Worm (Caenorhabditis elegans) whole organism, L1 larva: Measurements from ENCODE around the gene srxa-16.

Source experiments
- C04F5.9 ChIP-seq: sonication (generic microtip); optimal IDR thresholded peaks from 2 replicates; lab custom pipeline; 2016; ENCODE audit warnings: missing genetic modification characterization, missing compliant biosample characterization
- C16A3.4 ChIP-seq: fragments of 150-350 bp; optimal IDR thresholded peaks from 2 replicates; lab custom pipeline; 2014; ENCODE audit warnings: missing biosample characterization, missing genetic modification characterization
- C34B4.2 ChIP-seq: sonication (generic microtip); optimal IDR thresholded peaks from 2 replicates; lab custom pipeline; 2017; ENCODE audit warnings: mild to moderate bottlenecking, missing genetic modification characterization, missing compliant biosample characterization
- F16B12.6 ChIP-seq: fragments of 150-350 bp; optimal IDR thresholded peaks from 2 replicates; lab custom pipeline; 2014; ENCODE audit warnings: missing biosample characterization, missing genetic modification characterization
- Y116A8C.19 ChIP-seq: sonication (generic microtip); optimal IDR thresholded peaks from 2 replicates; lab custom pipeline; 2016; ENCODE audit warnings: missing compliant biosample characterization, missing genetic modification characterization, borderline replicate concordance
- aha-1 ChIP-seq: fragments of 150-350 bp; optimal IDR thresholded peaks from 2 replicates; lab custom pipeline; 2014; ENCODE audit warnings: missing biosample characterization, missing genetic modification characterization
- alr-1 ChIP-seq: fragments of 200-800 bp; sonication (Bioruptor generic); optimal IDR thresholded peaks from 2 replicates; lab custom pipeline; 2018; ENCODE audit warnings: borderline replicate concordance, mild to moderate bottlenecking, missing genetic modification characterization, missing compliant biosample characterization
- aly-2 ChIP-seq: fragments of 150-350 bp; optimal IDR thresholded peaks from 2 replicates; lab custom pipeline; 2014; ENCODE audit warnings: missing biosample characterization, missing genetic modification characterization
- ama-1 ChIP-seq: fragments of 150-350 bp; optimal IDR thresholded peaks from 2 replicates; lab custom pipeline; 2014
- blmp-1 ChIP-seq: fragments of 150-350 bp; optimal IDR thresholded peaks from 2 replicates; lab custom pipeline; 2014; ENCODE audit warnings: missing biosample characterization, missing genetic modification characterization
- ceh-63 ChIP-seq: fragments of 200-800 bp; sonication (Bioruptor generic); optimal IDR thresholded peaks from 2 replicates; lab custom pipeline; 2018; ENCODE audit warnings: mild to moderate bottlenecking, missing genetic modification characterization, missing compliant biosample characterization
- ceh-82 ChIP-seq, 3 experiments: fragments of 150-350 bp in 1 of 3; sonication (generic microtip) in 2 of 3; optimal IDR thresholded peaks; 2 replicates each; lab custom pipeline; 2014 to 2017; ENCODE audit warnings: missing biosample characterization in 3 of 3, missing genetic modification characterization in 3 of 3
- dsc-1 ChIP-seq: sonication (generic microtip); optimal IDR thresholded peaks from 2 replicates; lab custom pipeline; 2016; ENCODE audit warnings: mild to moderate bottlenecking, missing genetic modification characterization, missing compliant biosample characterization
- efl-3 ChIP-seq: fragments of 200-800 bp; sonication (Bioruptor generic); optimal IDR thresholded peaks from 2 replicates; lab custom pipeline; 2018; ENCODE audit warnings: mild to moderate bottlenecking, missing genetic modification characterization, missing compliant biosample characterization
- egl-27 ChIP-seq, 2 experiments: fragments of 150-350 bp in 1 of 2; sonication (generic microtip); optimal IDR thresholded peaks; 3 replicates each; lab custom pipeline; 2017 to 2018; ENCODE audit warnings: missing biosample characterization in 2 of 2, missing genetic modification characterization in 2 of 2, missing genetic modification reagents in 2 of 2
- elt-2 ChIP-seq: sonication (generic microtip); optimal IDR thresholded peaks from 2 replicates; lab custom pipeline; 2016; ENCODE audit warnings: missing genetic modification characterization, mild to moderate bottlenecking, inconsistent platforms, missing compliant biosample characterization, missing genetic modification reagents
- elt-3 ChIP-seq, 6 experiments: fragments of 150-350 bp in 1 of 6; sonication (generic microtip); optimal IDR thresholded peaks; 2 replicates each; lab custom pipeline; 2017 to 2018; ENCODE audit warnings: missing biosample characterization in 6 of 6, missing genetic modification characterization in 6 of 6, inconsistent platforms in 1 of 6
- ets-5 ChIP-seq: fragments of 200-800 bp; sonication (Bioruptor generic); IDR thresholded peaks from 2 replicates; pipeline ENCODE4 v1.3.6; 2022; ENCODE audit warnings: missing genetic modification characterization, missing compliant biosample characterization
- fkh-4 ChIP-seq: sonication (generic microtip); optimal IDR thresholded peaks from 2 replicates; lab custom pipeline; 2016; ENCODE audit warnings: missing compliant biosample characterization, missing genetic modification characterization, borderline replicate concordance
- fkh-8 ChIP-seq: sonication (generic microtip); optimal IDR thresholded peaks from 2 replicates; lab custom pipeline; 2016; ENCODE audit warnings: mild to moderate bottlenecking, missing genetic modification characterization, missing compliant biosample characterization
- jun-1 ChIP-seq: fragments of 150-350 bp; optimal IDR thresholded peaks from 2 replicates; lab custom pipeline; 2014; ENCODE audit warnings: missing biosample characterization, missing genetic modification reagents, missing genetic modification characterization
- lin-13 ChIP-seq: fragments of 150-350 bp; optimal IDR thresholded peaks from 2 replicates; lab custom pipeline; 2014; ENCODE audit warnings: missing biosample characterization, missing genetic modification reagents, missing genetic modification characterization
- lin-15B ChIP-seq: fragments of 150-350 bp; sonication (generic microtip); optimal IDR thresholded peaks from 3 replicates; lab custom pipeline; 2014; ENCODE audit warnings: missing biosample characterization, missing genetic modification characterization
- lin-35 ChIP-seq, 2 experiments: fragments of 150-350 bp; optimal IDR thresholded peaks; 2 replicates each; lab custom pipeline; 2014; ENCODE audit warnings: missing biosample characterization in 2 of 2, missing genetic modification characterization in 2 of 2, missing genetic modification reagents in 2 of 2
- lir-3 ChIP-seq: sonication (generic microtip); optimal IDR thresholded peaks from 2 replicates; lab custom pipeline; 2016; ENCODE audit warnings: mild to moderate bottlenecking, missing genetic modification characterization, moderate library complexity, missing compliant biosample characterization; ENCODE audit not compliant: poor library complexity
- lsy-2 ChIP-seq, 2 experiments: fragments of 150-350 bp; optimal IDR thresholded peaks; 2 replicates each; lab custom pipeline; 2014; ENCODE audit warnings: missing biosample characterization in 2 of 2, missing genetic modification characterization in 2 of 2
- mdl-1 ChIP-seq, 2 experiments: fragments of 150-350 bp; optimal IDR thresholded peaks; 2 replicates each; lab custom pipeline; 2014 to 2017; ENCODE audit warnings: missing biosample characterization in 2 of 2, missing genetic modification characterization in 2 of 2, inconsistent platforms in 1 of 2
- mef-2 ChIP-seq: fragments of 150-350 bp; optimal IDR thresholded peaks from 2 replicates; lab custom pipeline; 2014; ENCODE audit warnings: missing biosample characterization, missing genetic modification characterization
- nhr-12 ChIP-seq: sonication (generic microtip); optimal IDR thresholded peaks from 2 replicates; lab custom pipeline; 2017; ENCODE audit warnings: missing biosample characterization, missing genetic modification characterization
- nhr-85 ChIP-seq: sonication (generic microtip); peaks from one replicate; lab custom pipeline; 2016; ENCODE audit warnings: missing genetic modification characterization, inconsistent platforms, missing compliant biosample characterization
- skn-1 ChIP-seq: fragments of 150-350 bp; optimal IDR thresholded peaks from 2 replicates; lab custom pipeline; 2014; ENCODE audit warnings: missing biosample characterization, missing genetic modification characterization
- sptf-1 ChIP-seq: fragments of 150-350 bp; optimal IDR thresholded peaks from 2 replicates; lab custom pipeline; 2014; ENCODE audit warnings: missing biosample characterization, missing genetic modification characterization
- swsn-7 ChIP-seq: sonication (generic microtip); optimal IDR thresholded peaks from 2 replicates; lab custom pipeline; 2016; ENCODE audit warnings: missing genetic modification characterization, missing compliant biosample characterization
- unc-130 ChIP-seq: fragments of 150-350 bp; optimal IDR thresholded peaks from 2 replicates; lab custom pipeline; 2017; ENCODE audit warnings: missing biosample characterization, missing genetic modification characterization, inconsistent platforms
- unc-62 ChIP-seq: fragments of 150-350 bp; optimal IDR thresholded peaks from 2 replicates; lab custom pipeline; 2014; ENCODE audit warnings: missing biosample characterization, missing genetic modification reagents, missing genetic modification characterization
- xbp-1 ChIP-seq: sonication (generic microtip); optimal IDR thresholded peaks from 2 replicates; lab custom pipeline; 2016; ENCODE audit warnings: missing genetic modification characterization, missing compliant biosample characterization
- zip-4 ChIP-seq: fragments of 200-800 bp; sonication (Bioruptor generic); optimal IDR thresholded peaks from 2 replicates; lab custom pipeline; 2018; ENCODE audit warnings: mild to moderate bottlenecking, missing genetic modification characterization, moderate library complexity, missing compliant biosample characterization

Gene srxa-16

DNA sequence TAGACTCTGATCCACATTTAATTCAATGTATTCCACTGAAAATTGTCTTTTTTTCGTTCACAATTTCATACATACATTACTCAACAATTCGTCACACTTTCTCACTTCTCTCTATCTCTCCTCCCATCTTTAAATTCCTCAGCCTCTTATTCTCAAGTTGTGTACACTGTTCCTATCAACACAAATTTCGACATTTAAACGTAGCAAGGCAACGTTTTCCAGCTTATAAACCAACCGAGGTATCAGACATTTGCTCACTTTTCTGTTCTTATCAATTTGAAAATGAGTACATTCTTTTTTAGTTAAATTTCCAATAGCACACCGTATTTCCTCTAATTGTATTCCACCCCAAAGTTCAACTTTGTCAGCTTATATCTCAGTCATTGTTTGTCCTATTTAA is 6.8 kb upstream of the srxa-16 start, which contains the start of gene skr-3:
Gene skr-3 (plus strand): TSS at position 163 of the 400 bp plus-strand sequence.
- TF ChIP-seq alr-1 (tag; lab: Kevin White, UChicago) (no peak), elt-2 (tag; lab: Kevin White, UChicago) (peak; percentile 50), nhr-85 (peak; percentile 60), skn-1 (tag; lab: Kevin White, UChicago) (no peak), unc-62 (no peak)

DNA sequence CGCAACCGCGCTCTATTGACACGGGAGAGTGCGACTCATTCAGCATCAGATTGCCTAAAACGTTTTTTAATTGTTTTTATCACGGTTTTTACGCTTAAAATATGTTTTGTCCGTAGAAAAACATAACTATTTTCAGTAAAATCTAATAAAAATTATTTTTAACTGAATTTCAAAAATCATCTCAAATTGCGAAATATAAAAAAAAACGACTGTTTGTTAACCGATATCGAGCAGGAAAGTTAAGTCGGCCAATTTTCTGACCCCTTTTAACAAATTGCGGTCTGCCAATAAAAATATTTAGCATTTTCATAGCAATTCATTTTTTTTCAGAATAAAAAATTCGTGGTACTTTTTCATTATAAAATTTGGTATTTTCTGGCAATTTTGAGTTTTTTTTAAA is 6.4 kb upstream of the srxa-16 start:
- TF ChIP-seq aly-2 (tag; lab: Kevin White, UChicago): no peak
- peak; percentile 82 for TF ChIP-seq zip-4 (GFP tag; lab: Kevin White, UChicago)

DNA sequence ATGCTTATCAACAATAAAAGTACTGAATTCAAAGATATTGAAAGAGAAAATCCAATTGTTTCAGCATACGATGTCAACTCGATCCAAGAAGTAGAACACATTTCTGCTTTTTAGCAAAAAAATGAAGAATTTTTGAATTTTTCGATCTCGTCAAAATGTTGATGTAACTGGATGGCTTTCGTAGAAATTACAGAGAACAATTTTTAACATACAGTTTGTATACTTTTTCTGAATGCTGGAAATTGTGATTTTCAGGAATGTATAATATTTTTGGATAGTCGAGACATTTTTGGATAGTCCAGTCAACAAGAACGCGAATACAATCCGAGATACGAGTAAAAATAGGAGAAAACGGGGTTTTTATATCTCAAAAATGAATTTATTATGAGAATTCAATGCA is 4.5 kb upstream of the srxa-16 start, which contains the start of gene str-103:
Gene str-103 (minus strand): TSS at position 101 of the 400 bp plus-strand sequence.
- TF ChIP-seq aly-2 (tag; lab: Kevin White, UChicago) (no peak), ets-5 (no peak), lin-35 (GFP tag; optimal IDR thresholded peaks at IDR 0.05; lab: Kevin White, UChicago) (no peak), efl-3 (GFP tag; lab: Kevin White, UChicago) (no peak)

DNA sequence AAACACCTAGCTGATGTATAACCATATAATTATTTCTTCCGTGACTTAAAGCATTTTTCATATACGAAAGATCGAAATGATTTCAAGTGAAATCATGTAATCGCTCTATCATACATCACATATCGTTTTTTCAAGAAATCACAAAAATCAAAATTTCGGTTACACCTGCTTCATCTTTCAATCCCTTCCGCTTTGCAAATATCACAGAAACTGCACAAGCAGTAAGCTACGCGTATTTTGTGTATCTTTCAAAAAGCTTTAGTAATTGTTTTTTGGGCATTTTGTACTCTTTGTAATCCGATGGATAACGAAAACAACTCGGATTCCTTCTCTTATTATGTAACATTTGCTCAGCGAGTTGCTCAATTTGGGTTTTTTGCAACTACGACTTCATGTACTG is 1.2 kb upstream of the srxa-16 start, which contains the start of gene str-25:
Gene str-25 (plus strand): TSS at position 301 of the 400 bp plus-strand sequence.
- no peak for TF ChIP-seq sptf-1 (tag; lab: Kevin White, UChicago)
- TF ChIP-seq dsc-1: no peak
- TF ChIP-seq C34B4.2 (tag; lab: Kevin White, UChicago): no peak
- no peak for TF ChIP-seq aha-1 (tag; lab: Kevin White, UChicago)
- no peak for TF ChIP-seq ama-1 (lab: Kevin White, UChicago)
- TF ChIP-seq elt-2 (tag; lab: Kevin White, UChicago): no peak
- TF ChIP-seq unc-62: no peak
- TF ChIP-seq mef-2 (tag; lab: Kevin White, UChicago): no peak
- TF ChIP-seq egl-27 (tag; optimal IDR thresholded peaks at IDR 0.05; lab: Kevin White, UChicago): no peak
- no peak for TF ChIP-seq lir-3
- TF ChIP-seq zip-4 (GFP tag; lab: Kevin White, UChicago): no peak
- TF ChIP-seq Y116A8C.19: no peak
- no peak for TF ChIP-seq xbp-1
- TF ChIP-seq mdl-1 (tag; optimal IDR thresholded peaks at IDR 0.05; lab: Kevin White, UChicago): no peak
- no peak for TF ChIP-seq ceh-63
- TF ChIP-seq C04F5.9 (tag; lab: Kevin White, UChicago): no peak
- no peak for TF ChIP-seq alr-1 (tag; lab: Kevin White, UChicago)
- no peak for TF ChIP-seq nhr-12 (tag; lab: Kevin White, UChicago)
- TF ChIP-seq, all 84 proteins: peak for 0

DNA sequence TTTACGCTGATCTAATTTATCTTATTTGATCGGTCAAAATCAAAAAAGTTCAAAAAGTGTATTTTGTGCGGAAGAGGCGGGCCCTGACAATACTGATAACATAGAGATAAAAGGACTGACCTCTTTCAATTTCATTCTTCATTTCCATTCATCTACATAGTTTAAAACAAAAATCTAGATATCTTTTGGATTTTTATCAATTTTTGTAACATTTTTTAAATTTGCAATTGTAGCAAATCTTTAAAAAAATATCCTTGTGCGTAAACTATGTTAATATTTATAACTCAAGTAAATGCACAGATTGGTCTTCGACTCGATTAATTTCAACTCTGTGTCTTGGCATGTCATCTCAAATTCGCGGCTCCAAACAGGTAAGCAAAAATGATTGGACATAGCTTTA is 10.5 kb downstream of the srxa-16 start, which contains the start of gene argk-1:
Gene argk-1 (plus strand): TSS at position 301 of the 400 bp plus-strand sequence.
- TF ChIP-seq lin-13 (GFP tag; lab: Kevin White, UChicago): no peak
- no peak for TF ChIP-seq unc-62
- TF ChIP-seq elt-3 (tag; optimal IDR thresholded peaks at IDR 0.05; lab: Kevin White, UChicago): no peak
- no peak for TF ChIP-seq fkh-4 (tag; lab: Kevin White, UChicago)
- TF ChIP-seq lir-3: no peak
- TF ChIP-seq unc-130 (tag; lab: Kevin White, UChicago): no peak
- no peak for TF ChIP-seq jun-1 (tag; lab: Kevin White, UChicago)
- no peak for TF ChIP-seq lsy-2 (tag; optimal IDR thresholded peaks at IDR 0.05; lab: Kevin White, UChicago)
- no peak for TF ChIP-seq fkh-8 (tag; lab: Kevin White, UChicago)
- no peak for TF ChIP-seq alr-1 (tag; lab: Kevin White, UChicago)
- TF ChIP-seq mef-2 (tag; lab: Kevin White, UChicago): no peak
- no peak for TF ChIP-seq swsn-7 (tag; lab: Kevin White, UChicago)
- no peak for TF ChIP-seq C16A3.4 (tag; lab: Kevin White, UChicago)
- TF ChIP-seq F16B12.6 (tag; lab: Kevin White, UChicago): no peak
- no peak for TF ChIP-seq blmp-1 (tag; lab: Kevin White, UChicago)
- no peak for TF ChIP-seq aly-2 (tag; lab: Kevin White, UChicago)
- TF ChIP-seq ceh-82 (tag; optimal IDR thresholded peaks at IDR 0.05; lab: Kevin White, UChicago): no peak
- TF ChIP-seq lin-15B (tag; lab: Kevin White, UChicago): no peak
- TF ChIP-seq, all 84 proteins: peak for 0
